Worm (Caenorhabditis elegans) whole organism, mixed stage, embryonic: Measurements from ENCODE around the gene rfip-2.

ENCODE experiments used
- bed-3 ChIP-seq: fragments of 200-800 bp; sonication (Bioruptor generic); optimal IDR thresholded peaks from 3 replicates; lab custom pipeline; 2018; ENCODE audit warnings: mild to moderate bottlenecking, missing genetic modification characterization, moderate library complexity, missing compliant biosample characterization
- blmp-1 ChIP-seq: fragments of 150-350 bp; optimal IDR thresholded peaks from 2 replicates; lab custom pipeline; 2014; ENCODE audit warnings: missing biosample characterization, missing genetic modification characterization
- ceh-39 ChIP-seq: fragments of 150-350 bp; optimal IDR thresholded peaks from 2 replicates; lab custom pipeline; 2014; ENCODE audit warnings: missing biosample characterization, missing genetic modification characterization
- ces-1 ChIP-seq: fragments of 150-350 bp; optimal IDR thresholded peaks from 2 replicates; lab custom pipeline; 2014; ENCODE audit warnings: missing biosample characterization, missing genetic modification reagents, missing genetic modification characterization
- drap-1 ChIP-seq: fragments of 200-800 bp; sonication (Bioruptor generic); optimal IDR thresholded peaks from 3 replicates; lab custom pipeline; 2018; ENCODE audit warnings: mild to moderate bottlenecking, missing genetic modification characterization, missing compliant biosample characterization
- elt-1 ChIP-seq: sonication (generic microtip); optimal IDR thresholded peaks from 2 replicates; lab custom pipeline; 2017; ENCODE audit warnings: missing genetic modification characterization, mild to moderate bottlenecking, missing compliant biosample characterization, antibody characterized with exemption, moderate library complexity, borderline replicate concordance; ENCODE audit not compliant: insufficient read depth
- flh-1 ChIP-seq: fragments of 200-800 bp; sonication (Bioruptor generic); optimal IDR thresholded peaks from 2 replicates; lab custom pipeline; 2018; ENCODE audit warnings: mild to moderate bottlenecking, missing genetic modification characterization, moderate library complexity, missing compliant biosample characterization
- ham-2 ChIP-seq: fragments of 200-800 bp; sonication (Bioruptor generic); optimal IDR thresholded peaks from 2 replicates; lab custom pipeline; 2018; ENCODE audit warnings: mild to moderate bottlenecking, missing genetic modification characterization, missing compliant biosample characterization
- hlh-1 ChIP-seq: fragments of 150-350 bp; optimal IDR thresholded peaks from 2 replicates; lab custom pipeline; 2014; ENCODE audit warnings: missing biosample characterization, missing genetic modification reagents, missing genetic modification characterization
- lin-13 ChIP-seq: fragments of 150-350 bp; optimal IDR thresholded peaks from 2 replicates; lab custom pipeline; 2014; ENCODE audit warnings: missing biosample characterization, missing genetic modification characterization
- mab-5 ChIP-seq: fragments of 150-350 bp; optimal IDR thresholded peaks from 2 replicates; lab custom pipeline; 2014; ENCODE audit warnings: missing biosample characterization, missing genetic modification characterization
- mls-2 ChIP-seq: sonication (generic microtip); optimal IDR thresholded peaks from 2 replicates; lab custom pipeline; 2016; ENCODE audit warnings: mild to moderate bottlenecking, missing genetic modification characterization, moderate library complexity, missing compliant biosample characterization
- nhr-2 ChIP-seq: fragments of 150-350 bp; optimal IDR thresholded peaks from 2 replicates; lab custom pipeline; 2014; ENCODE audit warnings: missing biosample characterization, missing genetic modification characterization
- nhr-28 ChIP-seq: fragments of 150-350 bp; optimal IDR thresholded peaks from 2 replicates; lab custom pipeline; 2014; ENCODE audit warnings: missing biosample characterization, missing genetic modification characterization
- nhr-76 ChIP-seq: sonication (generic microtip); optimal IDR thresholded peaks from 2 replicates; lab custom pipeline; 2017; ENCODE audit warnings: missing biosample characterization, missing genetic modification characterization
- sem-2 ChIP-seq: fragments of 200-800 bp; sonication (Bioruptor generic); optimal IDR thresholded peaks from 2 replicates; lab custom pipeline; 2018; ENCODE audit warnings: mild to moderate bottlenecking, missing genetic modification characterization, missing compliant biosample characterization
- snpc-4 ChIP-seq: fragments of 150-350 bp; optimal IDR thresholded peaks from 2 replicates; lab custom pipeline; 2014; ENCODE audit warnings: missing biosample characterization, missing genetic modification characterization
- sptf-1 ChIP-seq: sonication (generic microtip); optimal IDR thresholded peaks from 2 replicates; lab custom pipeline; 2017; ENCODE audit warnings: mild to moderate bottlenecking, missing genetic modification characterization, moderate library complexity, missing compliant biosample characterization
- tbx-8 ChIP-seq: fragments of 200-800 bp; sonication (Bioruptor generic); optimal IDR thresholded peaks from 2 replicates; lab custom pipeline; 2018; ENCODE audit warnings: mild to moderate bottlenecking, missing genetic modification characterization, moderate library complexity, missing compliant biosample characterization
- unc-120 ChIP-seq: sonication (generic microtip); optimal IDR thresholded peaks from 2 replicates; lab custom pipeline; 2017; ENCODE audit warnings: missing genetic modification characterization, missing compliant biosample characterization; ENCODE audit not compliant: poor library complexity, severe bottlenecking
- unc-39 ChIP-seq: fragments of 150-350 bp; optimal IDR thresholded peaks from 2 replicates; lab custom pipeline; 2014; ENCODE audit warnings: missing biosample characterization, missing genetic modification characterization
- unc-62 ChIP-seq: fragments of 150-350 bp; optimal IDR thresholded peaks from 2 replicates; lab custom pipeline; 2014; ENCODE audit warnings: missing biosample characterization, missing genetic modification reagents, missing genetic modification characterization
- zip-8 ChIP-seq: fragments of 150-350 bp; optimal IDR thresholded peaks from 2 replicates; lab custom pipeline; 2014; ENCODE audit warnings: missing biosample characterization, missing genetic modification characterization

Gene rfip-2

ce11 chrII:683467-683866, 40.1 kb upstream of the rfip-2 start, which contains the start of gene T02H6.6:
Gene T02H6.6, plus strand, starts transcription at chrII:683767.
- peak; percentile 63 for TF ChIP-seq hlh-1
- TF ChIP-seq nhr-28 (tag; lab: Kevin White, UChicago): no peak

- no peak for TF ChIP-seq tbx-8 (GFP tag; lab: Kevin White, UChicago)
Measured at ce11 chrII:684811-685210, 38.8 kb upstream of the rfip-2 start, which contains the start of gene T02H6.5. Gene T02H6.5, plus strand, starts transcription at chrII:685111.

ce11 chrII:689749-690148, 33.8 kb upstream of the rfip-2 start, which contains the start of gene T02H6.4:
Gene T02H6.4, plus strand, starts transcription at chrII:690049.
- TF ChIP-seq ces-1 (GFP tag; lab: Kevin White, UChicago) (no peak), ham-2 (GFP tag; lab: Kevin White, UChicago) (no peak), ceh-39 (tag; lab: Kevin White, UChicago) (no peak), flh-1 (GFP tag; lab: Kevin White, UChicago) (no peak)

- TF ChIP-seq elt-1 (tag; lab: Kevin White, UChicago): no peak
- TF ChIP-seq lin-13 (tag; lab: Kevin White, UChicago): no peak
- no peak for TF ChIP-seq mls-2
- TF ChIP-seq nhr-28 (tag; lab: Kevin White, UChicago): no peak
- TF ChIP-seq sem-2 (GFP tag; lab: Kevin White, UChicago): no peak
- TF ChIP-seq mab-5: no peak
Measured at ce11 chrII:691550-691949, 32.0 kb upstream of the rfip-2 start, which contains the start of gene T02H6.3. Gene T02H6.3, plus strand, starts transcription at chrII:691850.

ce11 chrII:701025-701370, 22.6 kb upstream of the rfip-2 start, which contains the start of gene T02H6.11:
Gene T02H6.11, minus strand, starts transcription at chrII:701125.
- no peak for TF ChIP-seq nhr-2 (tag; lab: Kevin White, UChicago)

- TF ChIP-seq nhr-2 (tag; lab: Kevin White, UChicago) (no peak), elt-1 (tag; lab: Kevin White, UChicago) (no peak), nhr-76 (tag; lab: Kevin White, UChicago) (no peak), ces-1 (GFP tag; lab: Kevin White, UChicago) (no peak), unc-62 (GFP tag; lab: Kevin White, UChicago) (no peak), unc-39 (tag; lab: Kevin White, UChicago) (no peak), bed-3 (GFP tag; lab: Kevin White, UChicago) (no peak), sptf-1 (no peak), unc-120 (tag; lab: Kevin White, UChicago) (no peak), snpc-4 (no peak), drap-1 (GFP tag; lab: Kevin White, UChicago) (no peak)
Measured at ce11 chrII:701371-702139, 22.0 kb upstream of the rfip-2 start, which contains the start of gene thoc-1. Gene thoc-1, plus strand, starts transcription at chrII:702107.

ce11 chrII:709081-709480, 14.5 kb upstream of the rfip-2 start, which contains the start of gene T02H6.1:
Gene T02H6.1, plus strand, starts transcription at chrII:709381.
- no peak for TF ChIP-seq blmp-1

ce11 chrII:721931-722330, 1.7 kb upstream of the rfip-2 start:
- TF ChIP-seq zip-8 (tag; lab: Kevin White, UChicago) (peak; percentile 68), snpc-4 (no peak), elt-1 (tag; lab: Kevin White, UChicago) (peak; percentile 80), unc-62 (GFP tag; lab: Kevin White, UChicago) (no peak)
